Worm (Caenorhabditis elegans) whole organism, L1 larva: Measurements from ENCODE around the gene vhp-1.

Experiments
- C04F5.9 ChIP-seq: sonication (generic microtip); optimal IDR thresholded peaks from 2 replicates; lab custom pipeline; 2016; ENCODE audit warnings: missing genetic modification characterization, missing compliant biosample characterization
- C16A3.4 ChIP-seq: fragments of 150-350 bp; optimal IDR thresholded peaks from 2 replicates; lab custom pipeline; 2014; ENCODE audit warnings: missing biosample characterization, missing genetic modification characterization
- alr-1 ChIP-seq: fragments of 200-800 bp; sonication (Bioruptor generic); optimal IDR thresholded peaks from 2 replicates; lab custom pipeline; 2018; ENCODE audit warnings: borderline replicate concordance, mild to moderate bottlenecking, missing genetic modification characterization, missing compliant biosample characterization
- blmp-1 ChIP-seq: fragments of 150-350 bp; optimal IDR thresholded peaks from 2 replicates; lab custom pipeline; 2014; ENCODE audit warnings: missing biosample characterization, missing genetic modification characterization
- ceh-63 ChIP-seq: fragments of 200-800 bp; sonication (Bioruptor generic); optimal IDR thresholded peaks from 2 replicates; lab custom pipeline; 2018; ENCODE audit warnings: mild to moderate bottlenecking, missing genetic modification characterization, missing compliant biosample characterization
- ceh-8 ChIP-seq: fragments of 200-800 bp; sonication (Bioruptor generic); optimal IDR thresholded peaks from 2 replicates; lab custom pipeline; 2018; ENCODE audit warnings: mild to moderate bottlenecking, missing genetic modification characterization, moderate library complexity, missing compliant biosample characterization
- efl-3 ChIP-seq: fragments of 200-800 bp; sonication (Bioruptor generic); optimal IDR thresholded peaks from 2 replicates; lab custom pipeline; 2018; ENCODE audit warnings: mild to moderate bottlenecking, missing genetic modification characterization, missing compliant biosample characterization
- egl-13 ChIP-seq: sonication (generic microtip); optimal IDR thresholded peaks from 2 replicates; lab custom pipeline; 2016; ENCODE audit warnings: missing genotype, missing genetic modification reagents, missing genetic modification characterization, missing compliant biosample characterization
- egl-27 ChIP-seq, 2 experiments: fragments of 150-350 bp in 1 of 2; sonication (generic microtip); optimal IDR thresholded peaks; 3 replicates each; lab custom pipeline; 2017 to 2018; ENCODE audit warnings: missing biosample characterization in 2 of 2, missing genetic modification characterization in 2 of 2, missing genetic modification reagents in 2 of 2
- elt-2 ChIP-seq: sonication (generic microtip); optimal IDR thresholded peaks from 2 replicates; lab custom pipeline; 2016; ENCODE audit warnings: missing genetic modification characterization, mild to moderate bottlenecking, inconsistent platforms, missing compliant biosample characterization, missing genetic modification reagents
- fkh-10 ChIP-seq: sonication (generic microtip); optimal IDR thresholded peaks from 2 replicates; lab custom pipeline; 2017; ENCODE audit warnings: missing biosample characterization, missing genetic modification reagents, missing genetic modification characterization
- fos-1 ChIP-seq: fragments of 150-350 bp; optimal IDR thresholded peaks from 2 replicates; lab custom pipeline; 2014; ENCODE audit warnings: missing biosample characterization, missing genetic modification characterization
- grh-1 ChIP-seq: fragments of 200-800 bp; sonication (Bioruptor generic); IDR thresholded peaks from 2 replicates; pipeline ENCODE4 v1.3.6; 2022; ENCODE audit warnings: missing genetic modification reagents, missing genetic modification characterization, missing compliant biosample characterization
- hlh-17 ChIP-seq: fragments of 200-800 bp; sonication (Bioruptor generic); optimal IDR thresholded peaks from 2 replicates; lab custom pipeline; 2018; ENCODE audit warnings: missing genetic modification characterization, mild to moderate bottlenecking, missing compliant biosample characterization, moderate library complexity, borderline replicate concordance
- hlh-4 ChIP-seq: sonication (generic microtip); optimal IDR thresholded peaks from 2 replicates; lab custom pipeline; 2016; ENCODE audit warnings: mild to moderate bottlenecking, missing genetic modification characterization, missing compliant biosample characterization
- hpl-2 ChIP-seq: fragments of 150-350 bp; optimal IDR thresholded peaks from 2 replicates; lab custom pipeline; 2014; ENCODE audit warnings: missing biosample characterization, missing genetic modification reagents, missing genetic modification characterization
- irx-1 ChIP-seq: sonication (generic microtip); optimal IDR thresholded peaks from 2 replicates; lab custom pipeline; 2016; ENCODE audit warnings: missing genetic modification characterization, missing compliant biosample characterization
- isw-1 ChIP-seq: fragments of 200-800 bp; sonication (Bioruptor generic); IDR thresholded peaks from 2 replicates; pipeline ENCODE4 v1.3.6; 2022; ENCODE audit warnings: missing genetic modification characterization, missing compliant biosample characterization
- jun-1 ChIP-seq: fragments of 150-350 bp; optimal IDR thresholded peaks from 2 replicates; lab custom pipeline; 2014; ENCODE audit warnings: missing biosample characterization, missing genetic modification reagents, missing genetic modification characterization
- lin-13 ChIP-seq: fragments of 150-350 bp; optimal IDR thresholded peaks from 2 replicates; lab custom pipeline; 2014; ENCODE audit warnings: missing biosample characterization, missing genetic modification reagents, missing genetic modification characterization
- lin-35 ChIP-seq, 2 experiments: fragments of 150-350 bp; optimal IDR thresholded peaks; 2 replicates each; lab custom pipeline; 2014; ENCODE audit warnings: missing biosample characterization in 2 of 2, missing genetic modification characterization in 2 of 2, missing genetic modification reagents in 2 of 2
- lin-39 ChIP-seq: fragments of 150-350 bp; optimal IDR thresholded peaks from 2 replicates; lab custom pipeline; 2014; ENCODE audit warnings: missing biosample characterization, missing genetic modification reagents, missing genetic modification characterization
- lir-3 ChIP-seq: sonication (generic microtip); optimal IDR thresholded peaks from 2 replicates; lab custom pipeline; 2016; ENCODE audit warnings: mild to moderate bottlenecking, missing genetic modification characterization, moderate library complexity, missing compliant biosample characterization; ENCODE audit not compliant: poor library complexity
- lsy-2 ChIP-seq, 2 experiments: fragments of 150-350 bp; optimal IDR thresholded peaks; 2 replicates each; lab custom pipeline; 2014; ENCODE audit warnings: missing biosample characterization in 2 of 2, missing genetic modification characterization in 2 of 2
- mab-9 ChIP-seq: fragments of 200-800 bp; sonication (Bioruptor generic); IDR thresholded peaks from 2 replicates; pipeline ENCODE4 v1.3.6; 2022; ENCODE audit warnings: missing genetic modification reagents, missing genetic modification characterization, missing compliant biosample characterization
- mdl-1 ChIP-seq, 2 experiments: fragments of 150-350 bp; optimal IDR thresholded peaks; 2 replicates each; lab custom pipeline; 2014 to 2017; ENCODE audit warnings: missing biosample characterization in 2 of 2, missing genetic modification characterization in 2 of 2, inconsistent platforms in 1 of 2
- mef-2 ChIP-seq: fragments of 150-350 bp; optimal IDR thresholded peaks from 2 replicates; lab custom pipeline; 2014; ENCODE audit warnings: missing biosample characterization, missing genetic modification characterization
- mep-1 ChIP-seq: fragments of 150-350 bp; optimal IDR thresholded peaks from 2 replicates; lab custom pipeline; 2014; ENCODE audit warnings: missing biosample characterization, missing genetic modification characterization
- nhr-11 ChIP-seq: fragments of 150-350 bp; optimal IDR thresholded peaks from 2 replicates; lab custom pipeline; 2014; ENCODE audit warnings: missing biosample characterization, missing genetic modification characterization
- nhr-19 ChIP-seq: fragments of 200-800 bp; sonication (Bioruptor generic); conservative IDR thresholded peaks from 2 replicates; pipeline ENCODE4 v1.3.6; 2022; ENCODE audit warnings: missing genetic modification characterization, missing compliant biosample characterization
- nhr-20 ChIP-seq: sonication (generic microtip); optimal IDR thresholded peaks from 2 replicates; lab custom pipeline; 2016; ENCODE audit warnings: mild to moderate bottlenecking, missing genetic modification characterization, missing compliant biosample characterization
- nhr-237 ChIP-seq: fragments of 150-350 bp; optimal IDR thresholded peaks from 2 replicates; lab custom pipeline; 2014; ENCODE audit warnings: missing biosample characterization, missing genetic modification characterization
- nhr-28 ChIP-seq: fragments of 150-350 bp; optimal IDR thresholded peaks from 2 replicates; lab custom pipeline; 2014; ENCODE audit warnings: missing biosample characterization, missing genetic modification characterization
- nhr-47 ChIP-seq: sonication (generic microtip); optimal IDR thresholded peaks from 2 replicates; lab custom pipeline; 2016; ENCODE audit warnings: mild to moderate bottlenecking, missing genetic modification characterization, moderate library complexity, missing compliant biosample characterization
- nhr-76 ChIP-seq: sonication (generic microtip); optimal IDR thresholded peaks from 2 replicates; lab custom pipeline; 2017; ENCODE audit warnings: missing biosample characterization, missing genetic modification characterization
- nhr-84 ChIP-seq: sonication (generic microtip); optimal IDR thresholded peaks from 2 replicates; lab custom pipeline; 2017; ENCODE audit warnings: missing biosample characterization, missing genetic modification characterization
- pag-3 ChIP-seq: sonication (generic microtip); optimal IDR thresholded peaks from 2 replicates; lab custom pipeline; 2017; ENCODE audit warnings: missing genetic modification characterization, mild to moderate bottlenecking, missing compliant biosample characterization, antibody characterized with exemption, borderline replicate concordance; ENCODE audit not compliant: insufficient read depth
- pax-3 ChIP-seq: fragments of 200-800 bp; sonication (Bioruptor generic); optimal IDR thresholded peaks from 2 replicates; lab custom pipeline; 2018; ENCODE audit warnings: mild to moderate bottlenecking, missing genetic modification characterization, moderate library complexity, missing compliant biosample characterization
- snpc-4 ChIP-seq: fragments of 150-350 bp; optimal IDR thresholded peaks from 2 replicates; lab custom pipeline; 2014; ENCODE audit warnings: missing biosample characterization, missing genetic modification characterization
- snu-23 ChIP-seq: sonication (generic microtip); optimal IDR thresholded peaks from 2 replicates; lab custom pipeline; 2016; ENCODE audit warnings: missing genetic modification characterization, missing compliant biosample characterization
- sup-37 ChIP-seq: fragments of 200-800 bp; sonication (Bioruptor generic); optimal IDR thresholded peaks from 2 replicates; lab custom pipeline; 2018; ENCODE audit warnings: mild to moderate bottlenecking, missing genetic modification characterization, missing compliant biosample characterization
- swsn-7 ChIP-seq: sonication (generic microtip); optimal IDR thresholded peaks from 2 replicates; lab custom pipeline; 2016; ENCODE audit warnings: missing genetic modification characterization, missing compliant biosample characterization
- unc-130 ChIP-seq: fragments of 150-350 bp; optimal IDR thresholded peaks from 2 replicates; lab custom pipeline; 2017; ENCODE audit warnings: missing biosample characterization, missing genetic modification characterization, inconsistent platforms
- unc-30 ChIP-seq: sonication (generic microtip); optimal IDR thresholded peaks from 2 replicates; lab custom pipeline; 2017; ENCODE audit warnings: missing biosample characterization, missing genetic modification characterization
- unc-98 ChIP-seq: fragments of 200-800 bp; sonication (Bioruptor generic); IDR thresholded peaks from 2 replicates; pipeline ENCODE4 v1.3.6; 2022; ENCODE audit warnings: missing genetic modification characterization, missing compliant biosample characterization
- vab-15 ChIP-seq: sonication (generic microtip); optimal IDR thresholded peaks from 2 replicates; lab custom pipeline; 2017; ENCODE audit warnings: missing genotype, mild to moderate bottlenecking, missing genetic modification characterization, missing compliant biosample characterization
- xbp-1 ChIP-seq: sonication (generic microtip); optimal IDR thresholded peaks from 2 replicates; lab custom pipeline; 2016; ENCODE audit warnings: missing genetic modification characterization, missing compliant biosample characterization
- zag-1 ChIP-seq: fragments of 150-350 bp; optimal IDR thresholded peaks from 2 replicates; lab custom pipeline; 2014; ENCODE audit warnings: missing biosample characterization, missing genetic modification characterization
- zip-4 ChIP-seq: fragments of 200-800 bp; sonication (Bioruptor generic); optimal IDR thresholded peaks from 2 replicates; lab custom pipeline; 2018; ENCODE audit warnings: mild to moderate bottlenecking, missing genetic modification characterization, moderate library complexity, missing compliant biosample characterization
- ztf-11 ChIP-seq, 2 experiments: sonication (generic microtip); optimal IDR thresholded peaks; 2 replicates each; lab custom pipeline; 2016 to 2017; ENCODE audit warnings: missing genetic modification characterization in 2 of 2, missing biosample characterization in 1 of 2, missing compliant biosample characterization in 1 of 2
- ztf-4 ChIP-seq: fragments of 150-350 bp; optimal IDR thresholded peaks from 2 replicates; lab custom pipeline; 2014; ENCODE audit warnings: missing biosample characterization, missing genetic modification characterization

vhp-1 gene

DNA sequence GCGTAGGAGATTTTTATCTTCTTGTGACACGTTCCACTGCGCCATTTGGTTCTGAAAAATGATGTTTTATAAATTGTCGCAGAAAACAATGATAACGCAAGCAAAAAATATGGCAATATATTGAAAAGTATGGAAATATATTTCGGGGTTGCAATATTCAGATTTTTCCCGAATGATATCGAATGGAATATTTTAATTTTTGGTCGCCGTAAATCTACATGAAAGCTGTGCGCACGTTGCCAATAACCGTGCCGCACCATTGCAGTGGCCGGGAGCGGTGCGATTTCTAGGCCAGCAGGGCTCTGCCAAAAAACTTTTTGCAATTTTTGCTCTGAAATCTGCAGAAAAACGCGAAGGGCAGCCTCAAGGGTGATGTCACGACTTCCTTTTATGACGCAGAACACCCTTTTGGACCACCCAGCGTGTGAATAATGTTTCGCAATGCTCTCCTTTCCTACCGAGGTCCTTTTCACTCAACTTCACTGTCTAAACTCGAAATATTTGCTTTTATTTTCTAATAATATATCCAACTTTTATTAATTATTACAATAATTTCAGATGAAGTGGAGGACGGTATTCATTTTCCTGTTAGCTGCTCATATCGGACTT is 35.2 kb downstream of the vhp-1 start, which contains the start of the genes F09E5.11 and bmy-1:
Gene F09E5.11 (minus strand): TSS at position 51 of the 609 bp plus-strand sequence.
Gene bmy-1 (plus strand): TSS at position 559 of the 609 bp plus-strand sequence.
- TF ChIP-seq snpc-4 (tag; lab: Kevin White, UChicago) (peak; percentile 60), ztf-11 (tag; optimal IDR thresholded peaks at IDR 0.05; lab: Kevin White, UChicago) (peak in 1 of 2 experiments; percentile 92), ceh-8 (peak; percentile 67), mep-1 (peak; percentile 71), mef-2 (tag; lab: Kevin White, UChicago) (no peak), nhr-28 (tag; lab: Kevin White, UChicago) (no peak), nhr-84 (no peak), nhr-19 (GFP tag; lab: Robert Waterston, UW) (peak; percentile 85), hlh-17 (GFP tag; lab: Kevin White, UChicago) (no peak), lir-3 (tag; lab: Kevin White, UChicago) (peak; percentile 95), nhr-237 (tag; lab: Kevin White, UChicago) (no peak), efl-3 (GFP tag; lab: Kevin White, UChicago) (no peak), swsn-7 (peak; percentile 86), C04F5.9 (peak; percentile 60), fos-1 (tag; lab: Kevin White, UChicago) (peak; percentile 45), irx-1 (tag; lab: Kevin White, UChicago) (peak; percentile 84), lin-39 (peak; percentile 55), hpl-2 (GFP tag; lab: Kevin White, UChicago) (no peak), egl-27 (tag; optimal IDR thresholded peaks at IDR 0.05; lab: Kevin White, UChicago) (no peak), pax-3 (tag; lab: Kevin White, UChicago) (peak; percentile 84), nhr-11 (peak; percentile 16), isw-1 (peak; percentile 87), unc-98 (GFP tag; lab: Robert Waterston, UW) (peak; percentile 69; the same call in 1 of the 2 replicates), grh-1 (peak; percentile 66), ceh-63 (GFP tag; lab: Kevin White, UChicago) (no peak), lsy-2 (tag; optimal IDR thresholded peaks at IDR 0.05; lab: Kevin White, UChicago) (peak; percentile 80 to 81), C16A3.4 (peak; percentile 89), nhr-47 (tag; lab: Kevin White, UChicago) (peak; percentile 91), snu-23 (GFP tag; lab: Kevin White, UChicago) (peak; percentile 84), mab-9 (GFP tag; lab: Robert Waterston, UW) (peak; percentile 53), lin-35 (GFP tag; optimal IDR thresholded peaks at IDR 0.05; lab: Kevin White, UChicago) (peak; percentile 74 to 79), zip-4 (GFP tag; lab: Kevin White, UChicago) (peak; percentile 46), nhr-76 (tag; lab: Kevin White, UChicago) (no peak), unc-130 (tag; lab: Kevin White, UChicago) (peak; percentile 64), blmp-1 (tag; lab: Kevin White, UChicago) (peak; percentile 1), fkh-10 (GFP tag; lab: Kevin White, UChicago) (peak; percentile 84), ztf-4 (tag; lab: Kevin White, UChicago) (no peak), xbp-1 (peak; percentile 85), pag-3 (tag; lab: Kevin White, UChicago) (no peak), nhr-20 (peak; percentile 86), zag-1 (tag; lab: Kevin White, UChicago) (no peak), mdl-1 (tag; optimal IDR thresholded peaks at IDR 0.05; lab: Kevin White, UChicago) (peak in 1 of 2 experiments; percentile 26), sup-37 (GFP tag; lab: Kevin White, UChicago) (peak; percentile 44), jun-1 (tag; lab: Kevin White, UChicago) (peak; percentile 69), elt-2 (peak; percentile 79), vab-15 (tag; lab: Kevin White, UChicago) (peak; percentile 18), hlh-4 (tag; lab: Kevin White, UChicago) (no peak), alr-1 (tag; lab: Kevin White, UChicago) (no peak), egl-13 (tag; lab: Kevin White, UChicago) (peak; percentile 87), lin-13 (peak; percentile 86), unc-30 (tag; lab: Kevin White, UChicago) (no peak)
